Worm (Caenorhabditis elegans) whole organism, young adult: Measurements from ENCODE around the gene fbxb-107.

ENCODE experiments used
- F57A8.1 ChIP-seq: fragments of 200-800 bp; sonication (Bioruptor generic); optimal IDR thresholded peaks from 2 replicates; lab custom pipeline; 2018; ENCODE audit warnings: mild to moderate bottlenecking, missing genetic modification characterization, moderate library complexity, missing compliant biosample characterization
- ceh-79 ChIP-seq: sonication (generic microtip); optimal IDR thresholded peaks from 2 replicates; lab custom pipeline; 2017; ENCODE audit warnings: mild to moderate bottlenecking, missing genetic modification characterization, missing compliant biosample characterization
- efl-1 ChIP-seq: fragments of 150-350 bp; optimal IDR thresholded peaks from 2 replicates; lab custom pipeline; 2014; ENCODE audit warnings: missing biosample characterization, missing genetic modification reagents, missing genetic modification characterization
- nhr-27 ChIP-seq: fragments of 200-800 bp; sonication (Bioruptor generic); optimal IDR thresholded peaks from 2 replicates; lab custom pipeline; 2018; ENCODE audit warnings: mild to moderate bottlenecking, missing genetic modification characterization, moderate library complexity, missing compliant biosample characterization
- rcor-1 ChIP-seq: fragments of 200-800 bp; sonication (Bioruptor generic); IDR thresholded peaks from 2 replicates; pipeline ENCODE4 v1.3.6; 2022; ENCODE audit warnings: missing genetic modification reagents, missing genetic modification characterization, missing compliant biosample characterization
- unc-62 ChIP-seq: fragments of 150-350 bp; optimal IDR thresholded peaks from 2 replicates; lab custom pipeline; 2014; ENCODE audit warnings: missing biosample characterization, missing genetic modification reagents, missing genetic modification characterization
- zfh-2 ChIP-seq: fragments of 200-800 bp; sonication (Bioruptor generic); conservative IDR thresholded peaks from 2 replicates; pipeline ENCODE4 v1.3.6; 2022; ENCODE audit warnings: missing genetic modification reagents, missing genetic modification characterization, missing compliant biosample characterization
- ztf-6 ChIP-seq: fragments of 200-800 bp; sonication (Bioruptor generic); IDR thresholded peaks from 2 replicates; pipeline ENCODE4 v1.3.6; 2022; ENCODE audit warnings: missing genetic modification reagents, missing genetic modification characterization, missing compliant biosample characterization

DNA sequence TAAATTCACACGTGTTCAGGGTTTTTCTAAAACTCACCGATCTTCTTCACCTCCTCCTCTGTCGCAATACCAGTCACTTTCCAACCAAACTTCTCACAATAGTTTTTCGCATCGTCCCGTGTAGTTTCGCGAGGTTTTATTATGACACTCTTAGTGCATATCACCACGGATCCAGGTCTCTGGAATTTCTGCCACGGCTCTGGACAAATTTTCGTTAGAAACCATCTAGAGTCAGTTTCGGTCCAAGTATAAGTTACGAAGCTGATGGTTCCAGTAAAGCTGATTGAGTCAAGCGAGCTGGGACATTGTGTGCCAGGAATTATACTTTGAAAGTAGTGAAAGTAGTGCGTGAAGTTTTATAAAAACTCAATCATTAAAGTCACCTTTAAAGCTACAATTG lies 2.2 kb upstream of the fbxb-107 start:
- TF ChIP-seq rcor-1 (no peak), F57A8.1 (GFP tag; lab: Kevin White, UChicago) (no peak), ztf-6 (GFP tag; lab: Robert Waterston, UW) (no peak), efl-1 (GFP tag; lab: Kevin White, UChicago) (no peak), zfh-2 (GFP tag; lab: Robert Waterston, UW) (no peak), ceh-79 (tag; lab: Kevin White, UChicago) (no peak), unc-62 (GFP tag; lab: Kevin White, UChicago) (no peak), nhr-27 (tag; lab: Kevin White, UChicago) (no peak)
